In the genomic region with DNA sequence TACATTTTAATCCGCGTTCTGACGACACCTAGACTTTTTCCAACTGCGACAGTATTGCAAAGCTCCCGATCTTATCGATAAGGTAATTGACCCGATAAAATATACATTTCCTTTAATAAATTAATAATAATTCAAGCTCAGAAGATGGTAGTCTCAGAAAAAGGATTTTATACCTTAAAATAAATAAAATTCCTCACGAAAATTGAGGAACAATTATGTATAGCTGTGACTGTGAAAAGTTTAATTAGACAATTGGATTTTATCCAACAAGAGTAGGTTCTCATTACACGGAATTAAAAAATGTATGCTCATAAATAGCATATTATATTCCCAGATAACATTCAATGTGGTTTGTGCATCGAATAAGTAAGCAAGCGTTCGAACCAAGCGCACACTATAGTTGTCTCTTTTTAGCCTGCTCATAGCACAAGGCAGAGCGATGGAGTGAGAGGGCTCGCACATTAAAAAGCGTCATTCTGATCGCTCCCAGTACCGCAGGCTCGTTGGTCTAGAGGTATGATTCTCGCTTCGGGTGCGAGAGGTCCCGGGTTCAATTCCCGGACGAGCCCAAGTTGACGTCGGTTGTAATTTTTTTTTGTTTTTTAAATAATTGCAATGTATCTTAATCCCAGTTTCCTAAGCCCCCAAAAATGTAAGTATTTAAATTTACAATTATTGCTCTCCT, we compare ENCODE assay signal across 1 fruit fly cellular context.
A peak's percentile ranks its signal among the peaks of the same experiment; 100 is the strongest.
TF ChIP-seq lines count a peak whose summit lies in the region.

A gene (minus strand): TSS at position 51 of the 685 bp plus-strand sequence.
A gene (minus strand): TSS at position 51 of the 685 bp plus-strand sequence.

TF ChIP-seq in whole organism, embryonic, 481 proteins besides CTCF, POLR2A, EP300 and RAD21 (continued from another document):
- TF ChIP-seq Dek (tag; optimal IDR thresholded peaks at IDR 0.05; lab: Kevin White, UChicago) (no peak), CG4424 (GFP tag; optimal IDR thresholded peaks at IDR 0.05; lab: Kevin White, UChicago) (no peak), ERR (GFP tag; optimal IDR thresholded peaks at IDR 0.05; lab: Kevin White, UChicago) (no peak), CG34422 (GFP tag; IDR thresholded peaks at IDR 0.05; lab: Robert Waterston, UW) (no peak), CG2678 (tag; optimal IDR thresholded peaks at IDR 0.05; lab: Kevin White, UChicago) (no peak), CG17361 (GFP tag; IDR thresholded peaks at IDR 0.05; lab: Robert Waterston, UW) (no peak), sqz (GFP tag; optimal IDR thresholded peaks at IDR 0.05; lab: Kevin White, UChicago) (no peak), slp2 (GFP tag; optimal IDR thresholded peaks at IDR 0.05; lab: Kevin White, UChicago) (no peak), ATbp (GFP tag; optimal IDR thresholded peaks at IDR 0.05; lab: Kevin White, UChicago) (no peak), unpg (GFP tag; optimal IDR thresholded peaks at IDR 0.05; lab: Kevin White, UChicago) (no peak), Dref (GFP tag; IDR thresholded peaks at IDR 0.05; lab: Robert Waterston, UW) (peak; percentile 27; the same call in 1 of the 2 replicates), Nf-YA (GFP tag; IDR thresholded peaks at IDR 0.05; lab: Robert Waterston, UW) (no peak), CG11695 (GFP tag; IDR thresholded peaks at IDR 0.05; lab: Robert Waterston, UW) (no peak), mirr (GFP tag; optimal IDR thresholded peaks at IDR 0.05; lab: Kevin White, UChicago) (no peak), bsh (GFP tag; optimal IDR thresholded peaks at IDR 0.05; lab: Kevin White, UChicago) (no peak), Xrp1 (GFP tag; IDR thresholded peaks at IDR 0.05; lab: Robert Waterston, UW) (peak; percentile 16; the same call in 1 of the 2 replicates), row (GFP tag; IDR thresholded peaks at IDR 0.05; lab: Robert Waterston, UW) (no peak), CG18476 (GFP tag; optimal IDR thresholded peaks at IDR 0.05; lab: Kevin White, UChicago) (no peak), Lim3 (GFP tag; IDR thresholded peaks at IDR 0.05; lab: Robert Waterston, UW) (no peak), pnt (GFP tag; optimal IDR thresholded peaks at IDR 0.05; lab: Kevin White, UChicago) (no peak), pros (GFP tag; optimal IDR thresholded peaks at IDR 0.05; lab: Kevin White, UChicago) (no peak), lov (optimal IDR thresholded peaks at IDR 0.05; lab: Kevin White, UChicago) (no peak), lov (GFP tag; IDR thresholded peaks at IDR 0.05; lab: Robert Waterston, UW) (no peak), CG12659 (GFP tag; optimal IDR thresholded peaks at IDR 0.05; lab: Kevin White, UChicago) (no peak), gro (GFP tag; optimal IDR thresholded peaks at IDR 0.05; lab: Kevin White, UChicago) (no peak), Antp (GFP tag; optimal IDR thresholded peaks at IDR 0.05; lab: Kevin White, UChicago) (no peak), CG3163 (GFP tag; optimal IDR thresholded peaks at IDR 0.05; lab: Kevin White, UChicago) (no peak), Dad (GFP tag; optimal IDR thresholded peaks at IDR 0.05; lab: Kevin White, UChicago) (no peak), Trl (optimal IDR thresholded peaks at IDR 0.05; lab: Kevin White, UChicago) (no peak), Trl (GFP tag; optimal IDR thresholded peaks at IDR 0.05; lab: Kevin White, UChicago) (no peak), CG15696 (tag; optimal IDR thresholded peaks at IDR 0.05; lab: Kevin White, UChicago) (no peak), hth (optimal IDR thresholded peaks at IDR 0.05; lab: Kevin White, UChicago) (no peak), eve (GFP tag; optimal IDR thresholded peaks at IDR 0.05; lab: Kevin White, UChicago) (no peak), D19A (tag; optimal IDR thresholded peaks at IDR 0.05; lab: Kevin White, UChicago) (no peak), CG7357 (GFP tag; IDR thresholded peaks at IDR 0.05; lab: Robert Waterston, UW) (no peak), jumu (GFP tag; optimal IDR thresholded peaks at IDR 0.05; lab: Kevin White, UChicago) (no peak), Atf6 (GFP tag; IDR thresholded peaks at IDR 0.05; lab: Robert Waterston, UW) (no peak), CG10462 (GFP tag; optimal IDR thresholded peaks at IDR 0.05; lab: Kevin White, UChicago) (no peak), CG14014 (GFP tag; IDR thresholded peaks at IDR 0.05; lab: Robert Waterston, UW) (peak; percentile 18; the same call in 1 of the 2 replicates), CG8388 (GFP tag; optimal IDR thresholded peaks at IDR 0.05; lab: Kevin White, UChicago) (no peak), CG15269 (tag; optimal IDR thresholded peaks at IDR 0.05; lab: Kevin White, UChicago) (no peak), cg (GFP tag; optimal IDR thresholded peaks at IDR 0.05; lab: Kevin White, UChicago) (no peak), dan (GFP tag; IDR thresholded peaks at IDR 0.05; lab: Robert Waterston, UW) (no peak), ftz-f1 (GFP tag; optimal IDR thresholded peaks at IDR 0.05; lab: Kevin White, UChicago) (no peak), fd3F (GFP tag; optimal IDR thresholded peaks at IDR 0.05; lab: Kevin White, UChicago) (no peak), slou (GFP tag; optimal IDR thresholded peaks at IDR 0.05; lab: Kevin White, UChicago) (no peak), HmgD (GFP tag; optimal IDR thresholded peaks at IDR 0.05; lab: Kevin White, UChicago) (peak; percentile 72), gem (tag; optimal IDR thresholded peaks at IDR 0.05; lab: Kevin White, UChicago) (no peak), ro (GFP tag; IDR thresholded peaks at IDR 0.05; lab: Robert Waterston, UW) (no peak), Tbp (GFP tag; optimal IDR thresholded peaks at IDR 0.05; lab: Kevin White, UChicago) (no peak), CG10979 (tag; optimal IDR thresholded peaks at IDR 0.05; lab: Kevin White, UChicago) (no peak), CG18619 (GFP tag; optimal IDR thresholded peaks at IDR 0.05; lab: Kevin White, UChicago) (no peak), CG17385 (GFP tag; optimal IDR thresholded peaks at IDR 0.05; lab: Kevin White, UChicago) (no peak), emc (GFP tag; optimal IDR thresholded peaks at IDR 0.05; lab: Kevin White, UChicago) (no peak), Atf3 (GFP tag; optimal IDR thresholded peaks at IDR 0.05; lab: Kevin White, UChicago) (no peak), CG11504 (tag; optimal IDR thresholded peaks at IDR 0.05; lab: Kevin White, UChicago) (no peak), CG6254 (GFP tag; optimal IDR thresholded peaks at IDR 0.05; lab: Kevin White, UChicago) (peak; percentile 2), HLH4C (GFP tag; IDR thresholded peaks at IDR 0.05; lab: Robert Waterston, UW; ENCODE audit: partially characterized antibody) (peak; percentile 85), sna (GFP tag; IDR thresholded peaks at IDR 0.05; lab: Robert Waterston, UW; ENCODE audit: partially characterized antibody) (peak; percentile 56; the same call in 1 of the 2 replicates), crc (GFP tag; optimal IDR thresholded peaks at IDR 0.05; lab: Kevin White, UChicago) (no peak), CoRest (tag; optimal IDR thresholded peaks at IDR 0.05; lab: Kevin White, UChicago) (no peak), Hr39 (optimal IDR thresholded peaks at IDR 0.05; lab: Kevin White, UChicago) (no peak), odd (GFP tag; optimal IDR thresholded peaks at IDR 0.05; lab: Kevin White, UChicago) (no peak), CG2889 (GFP tag; IDR thresholded peaks at IDR 0.05; lab: Robert Waterston, UW) (no peak), pfk (GFP tag; optimal IDR thresholded peaks at IDR 0.05; lab: Kevin White, UChicago) (no peak), vvl (GFP tag; IDR thresholded peaks at IDR 0.05; lab: Robert Waterston, UW) (no peak), z (GFP tag; IDR thresholded peaks at IDR 0.05; lab: Robert Waterston, UW) (no peak), rib (GFP tag; IDR thresholded peaks at IDR 0.05; lab: Robert Waterston, UW) (no peak), vfl (GFP tag; optimal IDR thresholded peaks at IDR 0.05; lab: Kevin White, UChicago) (no peak), CG17912 (GFP tag; optimal IDR thresholded peaks at IDR 0.05; lab: Kevin White, UChicago) (no peak), HmgZ (tag; optimal IDR thresholded peaks at IDR 0.05; lab: Kevin White, UChicago) (peak; percentile 68), CG4617 (GFP tag; optimal IDR thresholded peaks at IDR 0.05; lab: Kevin White, UChicago; ENCODE audit: borderline replicate concordance) (no peak), Bdp1 (GFP tag; optimal IDR thresholded peaks at IDR 0.05; lab: Kevin White, UChicago) (peak; percentile 100), ttk (GFP tag; IDR thresholded peaks at IDR 0.05; lab: Robert Waterston, UW) (no peak), CG7745 (tag; optimal IDR thresholded peaks at IDR 0.05; lab: Kevin White, UChicago) (no peak), kay (GFP tag; optimal IDR thresholded peaks at IDR 0.05; lab: Kevin White, UChicago) (no peak), CG1233 (GFP tag; optimal IDR thresholded peaks at IDR 0.05; lab: Kevin White, UChicago) (peak; percentile 21), pita (GFP tag; optimal IDR thresholded peaks at IDR 0.05; lab: Kevin White, UChicago) (peak; percentile 84), HLHmδ (GFP tag; optimal IDR thresholded peaks at IDR 0.05; lab: Kevin White, UChicago) (peak; percentile 0), CG1529 (GFP tag; optimal IDR thresholded peaks at IDR 0.05; lab: Kevin White, UChicago) (no peak), CG14441 (GFP tag; IDR thresholded peaks at IDR 0.05; lab: Robert Waterston, UW) (no peak), twi (tag; optimal IDR thresholded peaks at IDR 0.05; lab: Kevin White, UChicago) (no peak), CG1603 (tag; optimal IDR thresholded peaks at IDR 0.05; lab: Kevin White, UChicago) (peak; percentile 61), bigmax (GFP tag; optimal IDR thresholded peaks at IDR 0.05; lab: Kevin White, UChicago) (no peak), Adf1 (GFP tag; IDR thresholded peaks at IDR 0.05; lab: Robert Waterston, UW) (peak; percentile 47; the same call in 1 of the 2 replicates), mam (GFP tag; optimal IDR thresholded peaks at IDR 0.05; lab: Kevin White, UChicago) (no peak), CG17328 (GFP tag; IDR thresholded peaks at IDR 0.05; lab: Robert Waterston, UW) (no peak)
TF ChIP-seq in whole organism, embryonic: peak in this region for 87.
